Worm (Caenorhabditis elegans) whole organism, L4/young adult: ENCODE measurements around the gene clec-59.

Source experiments
- W03F9.2 ChIP-seq: fragments of 150-350 bp; optimal IDR thresholded peaks from 2 replicates; lab custom pipeline; 2014; ENCODE audit warnings: missing biosample characterization, missing genetic modification characterization
- dao-5 ChIP-seq: sonication (generic microtip); optimal IDR thresholded peaks from 2 replicates; lab custom pipeline; 2016; ENCODE audit warnings: missing genotype, missing genetic modification characterization, moderate library complexity, missing compliant biosample characterization
- him-1 ChIP-seq: sonication (generic microtip); optimal IDR thresholded peaks from 2 replicates; lab custom pipeline; 2016; ENCODE audit warnings: missing genotype, missing genetic modification reagents, missing genetic modification characterization, missing compliant biosample characterization

DNA sequence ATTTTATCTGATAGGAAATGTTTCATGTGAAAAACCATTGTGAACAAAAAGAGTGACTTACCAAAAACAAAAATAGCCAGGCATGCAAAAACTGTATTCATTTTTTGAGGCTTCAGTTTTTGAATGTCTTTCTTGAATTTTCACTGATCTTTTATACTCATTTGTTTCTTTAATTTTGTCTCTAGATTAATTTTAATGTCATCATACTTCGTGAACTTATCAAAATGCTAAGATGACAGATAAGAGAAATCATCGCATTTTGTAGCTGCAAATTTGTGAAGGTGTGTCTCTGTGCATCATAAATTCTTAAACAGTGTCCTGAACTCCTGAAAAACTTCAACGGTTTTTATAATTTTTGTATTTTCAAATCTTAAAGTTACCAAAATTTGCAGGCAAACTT, 3.2 kb downstream of the clec-59 start, which contains the start of gene clec-58:
- no peak for TF ChIP-seq him-1 (tag; lab: Kevin White, UChicago)
- TF ChIP-seq W03F9.2 (tag; lab: Kevin White, UChicago) = no peak
- TF ChIP-seq dao-5 (tag; lab: Kevin White, UChicago) = no peak
